Worm (Caenorhabditis elegans): ENCODE data around the gene sre-6.

The sre-6 gene

ce11 chrV:10721912-10722426, 40.6 kb downstream of the sre-6 start:
- peak; percentile 48 for TF ChIP-seq pag-3 (tag; optimal IDR thresholded peaks at IDR 0.05; ENCODE audit: borderline replicate concordance, insufficient read depth)
- TF ChIP-seq ceh-82 (tag; optimal IDR thresholded peaks at IDR 0.05), result peak in 1 of 3 experiments; percentile 3
- no peak for TF ChIP-seq tbx-2 (tag; optimal IDR thresholded peaks at IDR 0.05)
- TF ChIP-seq lin-14 (GFP tag; optimal IDR thresholded peaks at IDR 0.05), result peak; percentile 81
- no peak for TF ChIP-seq nhr-12 (tag; optimal IDR thresholded peaks at IDR 0.05)
- TF ChIP-seq nhr-84 (tag; optimal IDR thresholded peaks at IDR 0.05), result no peak
- TF ChIP-seq elt-3 (tag; optimal IDR thresholded peaks at IDR 0.05), result peak in 1 of 6 experiments; percentile 12
- TF ChIP-seq mdl-1 (tag; optimal IDR thresholded peaks at IDR 0.05), result peak in 1 of 2 experiments; percentile 19
- TF ChIP-seq mep-1 (tag; optimal IDR thresholded peaks at IDR 0.05), result peak; percentile 39
- TF ChIP-seq egl-27 (tag; optimal IDR thresholded peaks at IDR 0.05), result no peak
- TF ChIP-seq rnt-1 (tag; optimal IDR thresholded peaks at IDR 0.05), result peak; percentile 51
- no peak for TF ChIP-seq ets-5 (GFP tag; IDR thresholded peaks at IDR 0.05)
- peak in 1 of 2 experiments; percentile 37 for TF ChIP-seq lsy-2 (tag; optimal IDR thresholded peaks at IDR 0.05)
- peak; percentile 99 for TF ChIP-seq blmp-1 (tag; optimal IDR thresholded peaks at IDR 0.05)
- TF ChIP-seq snu-23 (GFP tag; optimal IDR thresholded peaks at IDR 0.05), result peak; percentile 20

DNA sequence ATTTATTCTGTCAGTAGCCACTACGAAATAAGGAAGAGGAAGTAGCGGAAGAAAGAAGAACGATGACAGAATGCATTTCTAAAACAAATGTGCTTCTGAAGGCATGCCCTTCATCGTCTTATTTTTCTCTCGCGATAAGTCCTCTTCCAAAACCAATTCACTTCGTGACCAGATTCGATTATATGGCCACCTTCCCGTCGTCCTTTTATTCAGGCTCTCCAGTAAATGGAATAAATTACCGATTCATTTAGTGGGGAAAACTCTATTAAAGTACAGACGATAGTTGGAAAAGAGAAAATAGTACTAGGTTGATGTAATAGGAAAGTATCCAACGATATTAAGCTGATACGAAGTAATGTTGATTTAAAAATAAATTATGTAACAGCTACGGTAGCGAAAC, 41.3 kb downstream of the sre-6 start:
- no peak for TF ChIP-seq irx-1 (tag; optimal IDR thresholded peaks at IDR 0.05)
- TF ChIP-seq nhr-237 (tag; optimal IDR thresholded peaks at IDR 0.05), result no peak
- no peak for TF ChIP-seq ceh-88 (GFP tag; IDR thresholded peaks at IDR 0.05)
- TF ChIP-seq mef-2 (tag; optimal IDR thresholded peaks at IDR 0.05), result no peak
- TF ChIP-seq lsy-2 (tag; optimal IDR thresholded peaks at IDR 0.05), result peak in 1 of 2 experiments; percentile 1
- TF ChIP-seq ceh-82 (tag; optimal IDR thresholded peaks at IDR 0.05), result no peak
- TF ChIP-seq tbx-2 (tag; optimal IDR thresholded peaks at IDR 0.05), result peak; percentile 33
- peak; percentile 63 for TF ChIP-seq lin-14 (GFP tag; optimal IDR thresholded peaks at IDR 0.05)
- TF ChIP-seq ama-1 (optimal IDR thresholded peaks at IDR 0.05), result no peak
- no peak for TF ChIP-seq rnt-1 (tag; optimal IDR thresholded peaks at IDR 0.05)
- TF ChIP-seq nhr-47 (tag; optimal IDR thresholded peaks at IDR 0.05), result no peak
- TF ChIP-seq isw-1 (GFP tag; IDR thresholded peaks at IDR 0.05), result no peak

DNA sequence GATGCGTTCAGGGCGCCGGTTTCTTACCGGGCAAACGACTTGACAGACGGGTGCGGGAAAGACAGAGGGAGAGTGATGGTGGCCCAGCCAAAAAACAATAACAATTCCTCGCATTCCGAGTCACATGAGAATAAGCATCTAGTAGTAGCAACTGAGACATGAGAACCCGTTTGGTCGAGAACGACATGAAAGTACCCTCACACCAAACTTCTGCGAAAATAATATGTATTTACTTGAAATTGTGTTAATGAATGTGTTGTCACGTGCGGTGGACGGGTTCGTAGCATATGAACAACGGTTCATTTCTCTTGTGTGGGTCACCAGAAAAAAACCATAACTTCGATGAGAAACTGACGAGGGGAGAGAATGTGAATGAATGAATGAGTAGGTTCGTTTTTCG, 41.7 kb downstream of the sre-6 start:
- TF ChIP-seq mdl-1 (tag; optimal IDR thresholded peaks at IDR 0.05), result peak in 1 of 2 experiments; percentile 40
- TF ChIP-seq efl-1 (optimal IDR thresholded peaks at IDR 0.05), result no peak
- peak in 1 of 2 experiments; percentile 49 for TF ChIP-seq efl-1 (GFP tag; optimal IDR thresholded peaks at IDR 0.05 in 1 of 2)
- peak; percentile 5 for TF ChIP-seq nhr-20 (tag; optimal IDR thresholded peaks at IDR 0.05)
- peak in 1 of 2 experiments; percentile 56 for TF ChIP-seq lin-35 (GFP tag; optimal IDR thresholded peaks at IDR 0.05)
- no peak for TF ChIP-seq egl-13 (tag; optimal IDR thresholded peaks at IDR 0.05)
- no peak for TF ChIP-seq lsy-2 (tag; optimal IDR thresholded peaks at IDR 0.05)

DNA sequence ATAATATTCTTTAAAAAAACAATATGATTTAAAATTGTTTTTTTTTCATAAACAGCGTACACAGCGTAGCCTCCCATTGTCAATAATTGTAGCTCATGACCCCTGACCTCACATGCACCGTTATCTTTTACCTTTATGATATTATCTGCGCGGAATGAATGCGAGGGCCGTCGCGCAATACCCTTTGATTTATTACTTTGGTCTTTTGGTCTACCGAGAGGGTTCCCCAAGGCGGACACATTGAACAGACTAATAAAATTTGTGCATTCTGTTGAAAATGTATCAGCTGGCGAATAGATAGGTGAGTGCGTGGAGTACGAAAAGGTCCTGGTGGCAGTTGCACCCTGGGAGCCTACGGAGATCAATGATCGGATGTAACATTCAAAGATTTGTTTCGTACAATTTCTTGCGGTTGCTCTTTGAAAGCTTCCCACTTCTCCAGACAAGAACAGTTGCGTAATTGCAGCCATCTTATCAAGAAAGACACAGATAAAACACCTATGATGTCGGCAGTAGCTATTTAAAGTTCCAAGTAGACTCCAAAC, 42.2 kb downstream of the sre-6 start:
- TF ChIP-seq ztf-4 (tag; optimal IDR thresholded peaks at IDR 0.05) (no peak), swsn-7 (tag; optimal IDR thresholded peaks at IDR 0.05) (no peak)

DNA sequence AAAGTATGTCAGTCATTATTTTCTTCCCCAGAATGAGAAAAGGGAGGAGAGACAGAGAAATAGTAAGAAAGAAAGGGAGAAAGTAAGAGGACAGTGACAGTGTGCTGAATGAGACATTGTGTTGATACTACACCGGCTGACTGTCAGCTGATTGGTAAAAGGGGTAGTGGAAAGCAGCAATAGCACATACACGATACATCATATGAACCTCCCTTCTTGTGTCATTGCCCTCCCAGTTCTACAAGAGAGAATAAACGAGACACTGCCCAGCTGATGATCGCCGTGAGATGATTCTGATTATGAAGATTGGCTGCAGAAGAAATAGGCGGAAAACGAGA, 42.8 kb downstream of the sre-6 start:
- TF ChIP-seq ceh-8 (GFP tag; optimal IDR thresholded peaks at IDR 0.05) (no peak), pqm-1 (tag; optimal IDR thresholded peaks at IDR 0.05) (no peak), ceh-90 (tag; optimal IDR thresholded peaks at IDR 0.05) (no peak), mab-9 (GFP tag; IDR thresholded peaks at IDR 0.05) (no peak), vab-15 (tag; optimal IDR thresholded peaks at IDR 0.05) (peak; percentile 71), pag-3 (tag; optimal IDR thresholded peaks at IDR 0.05; ENCODE audit: borderline replicate concordance, insufficient read depth) (no peak), alr-1 (tag; optimal IDR thresholded peaks at IDR 0.05; ENCODE audit: borderline replicate concordance) (no peak), fos-1 (tag; optimal IDR thresholded peaks at IDR 0.05) (no peak), aly-2 (tag; optimal IDR thresholded peaks at IDR 0.05) (no peak), nhr-77 (tag; optimal IDR thresholded peaks at IDR 0.05) (no peak), C04F5.9 (tag; optimal IDR thresholded peaks at IDR 0.05) (no peak), ama-1 (optimal IDR thresholded peaks at IDR 0.05) (peak; percentile 64), nhr-19 (GFP tag; conservative IDR thresholded peaks at IDR 0.05) (peak; percentile 80), grh-1 (GFP tag; IDR thresholded peaks at IDR 0.05) (peak; percentile 58), Y116A8C.19 (tag; optimal IDR thresholded peaks at IDR 0.05; ENCODE audit: borderline replicate concordance) (no peak), efl-1 (optimal IDR thresholded peaks at IDR 0.05) (peak; percentile 35 to 44), efl-1 (GFP tag; optimal IDR thresholded peaks at IDR 0.05 in 1 of 2) (peak; percentile 37 to 94), ces-1 (GFP tag; optimal IDR thresholded peaks at IDR 0.05) (no peak), C16A3.4 (tag; optimal IDR thresholded peaks at IDR 0.05) (peak; percentile 85), skn-1 (tag; optimal IDR thresholded peaks at IDR 0.05) (peak; percentile 36), zag-1 (tag; optimal IDR thresholded peaks at IDR 0.05) (no peak)
